Worm (Caenorhabditis elegans) whole organism, dauer: ENCODE measurements around the gene Y59A8B.24.

Experiments
- unc-62 ChIP-seq: sonication (generic microtip); optimal IDR thresholded peaks from 2 replicates; lab custom pipeline; 2017; ENCODE audit warnings: missing biosample characterization, missing genetic modification reagents, missing genetic modification characterization

Gene Y59A8B.24

ce11 chrV:17948036-17948691 is 3.6 kb upstream of the Y59A8B.24 start:
- TF ChIP-seq unc-62, result no peak

- TF ChIP-seq unc-62, result no peak
These were observed 2.7 kb upstream of the Y59A8B.24 start, which contains the start of gene dpy-21 for ce11 chrV:17949093-17949492. TSS of gene dpy-21 (minus strand) at chrV:17949193.

- TF ChIP-seq unc-62, result no peak
These were observed 531 bp downstream of the Y59A8B.24 start for ce11 chrV:17952280-17952679.

- no peak for TF ChIP-seq unc-62
These were observed 4.4 kb downstream of the Y59A8B.24 start for ce11 chrV:17956109-17956508.

- no peak for TF ChIP-seq unc-62
These were observed 10.8 kb downstream of the Y59A8B.24 start for ce11 chrV:17962500-17962899.

ce11 chrV:17966747-17967146 is 15.0 kb downstream of the Y59A8B.24 start, which contains the start of gene gck-3:
TSS of gene gck-3 (minus strand) at chrV:17966847.
- TF ChIP-seq unc-62, result no peak

ce11 chrV:17978207-17978606 is 26.5 kb downstream of the Y59A8B.24 start:
- TF ChIP-seq unc-62, result no peak

ce11 chrV:17979789-17980188 is 28.0 kb downstream of the Y59A8B.24 start, which contains the start of gene snx-6:
TSS of gene snx-6 (minus strand) at chrV:17980082.
- no peak for TF ChIP-seq unc-62

- TF ChIP-seq unc-62, result no peak
These were observed 30.0 kb downstream of the Y59A8B.24 start for ce11 chrV:17981732-17982131.

ce11 chrV:17982935-17983334 is 31.2 kb downstream of the Y59A8B.24 start:
- TF ChIP-seq unc-62, result no peak

- no peak for TF ChIP-seq unc-62
These were observed 34.2 kb downstream of the Y59A8B.24 start, which contains the start of gene Y59A8B.21 for ce11 chrV:17985960-17986359. TSS of gene Y59A8B.21 (plus strand) at chrV:17986260.

- no peak for TF ChIP-seq unc-62
These were observed 49.5 kb downstream of the Y59A8B.24 start, which contains the start of gene lon-8 for ce11 chrV:18001268-18001667. TSS of gene lon-8 (minus strand) at chrV:18001368.
